Worm (Caenorhabditis elegans) whole organism, young adult: ENCODE measurements around the gene F31D4.2.

Source experiments
- B0035.1 ChIP-seq: sonication (generic microtip); optimal IDR thresholded peaks from 2 replicates; lab custom pipeline; 2016; ENCODE audit warnings: missing genetic modification characterization, mild to moderate bottlenecking, missing compliant biosample characterization, missing genotype, missing genetic modification reagents
- B0261.1 ChIP-seq: sonication (generic microtip); optimal IDR thresholded peaks from 2 replicates; lab custom pipeline; 2016; ENCODE audit warnings: mild to moderate bottlenecking, missing genetic modification characterization, moderate library complexity, missing compliant biosample characterization
- B0336.3 ChIP-seq: fragments of 200-800 bp; sonication (Bioruptor generic); IDR thresholded peaks from 2 replicates; pipeline ENCODE4 v1.3.6; 2022; ENCODE audit warnings: missing genetic modification characterization, missing compliant biosample characterization
- D2030.7 ChIP-seq: fragments of 200-800 bp; sonication (Bioruptor generic); IDR thresholded peaks from 2 replicates; pipeline ENCODE4 v1.3.6; 2022; ENCODE audit warnings: missing genetic modification reagents, missing genetic modification characterization, missing compliant biosample characterization
- F10E7.11 ChIP-seq: sonication (generic microtip); optimal IDR thresholded peaks from 2 replicates; lab custom pipeline; 2017; ENCODE audit warnings: mild to moderate bottlenecking, missing genetic modification characterization, moderate library complexity, missing compliant biosample characterization
- F37B4.10 ChIP-seq: fragments of 200-800 bp; sonication (Bioruptor generic); IDR thresholded peaks from 2 replicates; pipeline ENCODE4 v1.3.6; 2022; ENCODE audit warnings: missing genetic modification characterization, missing compliant biosample characterization
- F49E8.2 ChIP-seq: sonication (generic microtip); optimal IDR thresholded peaks from 3 replicates; lab custom pipeline; 2017; ENCODE audit warnings: missing genetic modification characterization, mild to moderate bottlenecking, missing compliant biosample characterization, antibody characterized with exemption, moderate library complexity; ENCODE audit not compliant: insufficient read depth
- F52B5.7 ChIP-seq: sonication (generic microtip); optimal IDR thresholded peaks from 2 replicates; lab custom pipeline; 2016; ENCODE audit warnings: mild to moderate bottlenecking, missing genetic modification characterization, missing compliant biosample characterization
- F55B11.4 ChIP-seq: sonication (generic microtip); optimal IDR thresholded peaks from 2 replicates; lab custom pipeline; 2016; ENCODE audit warnings: missing compliant biosample characterization, missing genetic modification characterization, borderline replicate concordance; ENCODE audit not compliant: insufficient read depth
- T07F8.4 ChIP-seq: sonication (generic microtip); optimal IDR thresholded peaks from 2 replicates; lab custom pipeline; 2016; ENCODE audit warnings: mild to moderate bottlenecking, missing genetic modification characterization, moderate library complexity, missing compliant biosample characterization
- Y53G8AR.9 ChIP-seq: fragments of 200-800 bp; sonication (Bioruptor generic); conservative IDR thresholded peaks from 2 replicates; pipeline ENCODE4 v1.3.6; 2022; ENCODE audit warnings: missing genetic modification reagents, missing genetic modification characterization, missing compliant biosample characterization
- Y67H2A.10 ChIP-seq: fragments of 200-800 bp; sonication (Bioruptor generic); conservative IDR thresholded peaks from 2 replicates; pipeline ENCODE4 v1.3.6; 2022; ENCODE audit warnings: missing genetic modification reagents, missing genetic modification characterization, missing compliant biosample characterization
- akir-1 ChIP-seq: fragments of 200-800 bp; sonication (Bioruptor generic); optimal IDR thresholded peaks from 2 replicates; lab custom pipeline; 2018; ENCODE audit warnings: mild to moderate bottlenecking, missing genetic modification characterization, moderate library complexity, missing compliant biosample characterization
- ama-1 ChIP-seq, 3 experiments: fragments of 150-350 bp in 1 of 3; sonication (generic microtip) in 2 of 3; optimal IDR thresholded peaks; 2 replicates each; lab custom pipeline; 2014 to 2018; ENCODE audit warnings: missing biosample characterization in 2 of 3, missing genetic modification characterization in 2 of 3, missing genetic modification reagents in 2 of 3
- attf-5 ChIP-seq: fragments of 200-800 bp; sonication (Bioruptor generic); optimal IDR thresholded peaks from 2 replicates; lab custom pipeline; 2018; ENCODE audit warnings: mild to moderate bottlenecking, missing genetic modification characterization, missing compliant biosample characterization
- ceh-100 ChIP-seq: fragments of 200-800 bp; sonication (Bioruptor generic); IDR thresholded peaks from 2 replicates; pipeline ENCODE4 v1.3.6; 2022; ENCODE audit warnings: missing genetic modification reagents, missing genetic modification characterization, missing compliant biosample characterization
- ceh-27 ChIP-seq: fragments of 200-800 bp; sonication (Bioruptor generic); optimal IDR thresholded peaks from 2 replicates; lab custom pipeline; 2018; ENCODE audit warnings: mild to moderate bottlenecking, missing genetic modification characterization, moderate library complexity, missing compliant biosample characterization
- ceh-58 ChIP-seq: fragments of 200-800 bp; sonication (Bioruptor generic); IDR thresholded peaks from 2 replicates; pipeline ENCODE4 v1.3.6; 2022; ENCODE audit warnings: missing genetic modification characterization, missing compliant biosample characterization
- ceh-79 ChIP-seq: sonication (generic microtip); optimal IDR thresholded peaks from 2 replicates; lab custom pipeline; 2017; ENCODE audit warnings: mild to moderate bottlenecking, missing genetic modification characterization, missing compliant biosample characterization
- chd-7 ChIP-seq: sonication (generic microtip); optimal IDR thresholded peaks from 2 replicates; lab custom pipeline; 2016; ENCODE audit warnings: mild to moderate bottlenecking, missing genetic modification characterization, moderate library complexity, missing compliant biosample characterization
- die-1 ChIP-seq: sonication (generic microtip); optimal IDR thresholded peaks from 2 replicates; lab custom pipeline; 2016; ENCODE audit warnings: missing genotype, mild to moderate bottlenecking, missing genetic modification characterization, missing compliant biosample characterization
- dox-1 ChIP-seq: fragments of 200-800 bp; sonication (Bioruptor generic); IDR thresholded peaks from 2 replicates; pipeline ENCODE4 v1.3.6; 2022; ENCODE audit warnings: missing genetic modification reagents, missing genetic modification characterization, missing compliant biosample characterization
- efl-1 ChIP-seq: fragments of 150-350 bp; optimal IDR thresholded peaks from 2 replicates; lab custom pipeline; 2014; ENCODE audit warnings: missing biosample characterization, missing genetic modification reagents, missing genetic modification characterization
- egl-18 ChIP-seq: fragments of 200-800 bp; sonication (Bioruptor generic); IDR thresholded peaks from 2 replicates; pipeline ENCODE4 v1.3.6; 2022; ENCODE audit warnings: missing genetic modification reagents, missing genetic modification characterization, missing compliant biosample characterization
- egl-44 ChIP-seq: fragments of 200-800 bp; sonication (Bioruptor generic); IDR thresholded peaks from 2 replicates; pipeline ENCODE4 v1.3.6; 2022; ENCODE audit warnings: missing genetic modification reagents, missing genetic modification characterization, missing compliant biosample characterization
- fkh-3 ChIP-seq: sonication (generic microtip); optimal IDR thresholded peaks from 2 replicates; lab custom pipeline; 2016; ENCODE audit warnings: mild to moderate bottlenecking, missing genetic modification characterization, missing compliant biosample characterization
- hlh-26 ChIP-seq: fragments of 200-800 bp; sonication (Bioruptor generic); conservative IDR thresholded peaks from 2 replicates; pipeline ENCODE4 v1.3.6; 2022; ENCODE audit warnings: missing genetic modification reagents, missing genetic modification characterization, missing compliant biosample characterization
- hrde-1 ChIP-seq: sonication (generic microtip); optimal IDR thresholded peaks from 2 replicates; lab custom pipeline; 2016; ENCODE audit warnings: missing genetic modification characterization, mild to moderate bottlenecking, missing compliant biosample characterization, moderate library complexity, missing genotype, missing genetic modification reagents, borderline replicate concordance
- hsf-1 ChIP-seq: fragments of 200-800 bp; sonication (Bioruptor generic); IDR thresholded peaks from 2 replicates; pipeline ENCODE4 v1.3.6; 2022; ENCODE audit warnings: missing genetic modification reagents, missing genetic modification characterization, missing compliant biosample characterization
- lin-40 ChIP-seq: sonication (generic microtip); optimal IDR thresholded peaks from 2 replicates; lab custom pipeline; 2016; ENCODE audit warnings: missing genetic modification characterization, mild to moderate bottlenecking, missing compliant biosample characterization, missing genotype, missing genetic modification reagents
- lsl-1 ChIP-seq: fragments of 200-800 bp; sonication (Bioruptor generic); optimal IDR thresholded peaks from 2 replicates; lab custom pipeline; 2018; ENCODE audit warnings: mild to moderate bottlenecking, missing genetic modification characterization, moderate library complexity, missing compliant biosample characterization
- lsy-27 ChIP-seq: sonication (generic microtip); optimal IDR thresholded peaks from 2 replicates; lab custom pipeline; 2017; ENCODE audit warnings: missing genetic modification characterization, mild to moderate bottlenecking, missing compliant biosample characterization, antibody characterized with exemption, missing genotype, borderline replicate concordance; ENCODE audit not compliant: insufficient read depth
- mel-28 ChIP-seq: sonication (generic microtip); optimal IDR thresholded peaks from 2 replicates; lab custom pipeline; 2016; ENCODE audit warnings: borderline replicate concordance, mild to moderate bottlenecking, missing genetic modification characterization, missing compliant biosample characterization
- mes-4 ChIP-seq: sonication (generic microtip); optimal IDR thresholded peaks from 2 replicates; lab custom pipeline; 2016; ENCODE audit warnings: missing genotype, missing genetic modification characterization, missing compliant biosample characterization
- nfyb-1 ChIP-seq: fragments of 200-800 bp; sonication (Bioruptor generic); IDR thresholded peaks from 2 replicates; pipeline ENCODE4 v1.3.6; 2022; ENCODE audit warnings: missing genetic modification reagents, missing genetic modification characterization, missing compliant biosample characterization
- nhr-120 ChIP-seq: fragments of 200-800 bp; sonication (Bioruptor generic); IDR thresholded peaks from 2 replicates; pipeline ENCODE4 v1.3.6; 2022; ENCODE audit warnings: missing genetic modification characterization, missing compliant biosample characterization
- pbrm-1 ChIP-seq: fragments of 200-800 bp; sonication (Bioruptor generic); IDR thresholded peaks from 2 replicates; pipeline ENCODE4 v1.3.6; 2022; ENCODE audit warnings: missing genetic modification reagents, missing genetic modification characterization, missing compliant biosample characterization
- pha-4 ChIP-seq: fragments of 150-350 bp; sonication (generic microtip); optimal IDR thresholded peaks from 2 replicates; lab custom pipeline; 2014; ENCODE audit warnings: missing biosample characterization, missing genetic modification reagents, missing genetic modification characterization
- rcor-1 ChIP-seq: fragments of 200-800 bp; sonication (Bioruptor generic); IDR thresholded peaks from 2 replicates; pipeline ENCODE4 v1.3.6; 2022; ENCODE audit warnings: missing genetic modification reagents, missing genetic modification characterization, missing compliant biosample characterization
- repo-1 ChIP-seq: sonication (generic microtip); optimal IDR thresholded peaks from 2 replicates; lab custom pipeline; 2017; ENCODE audit warnings: mild to moderate bottlenecking, missing genetic modification characterization, missing compliant biosample characterization
- sdz-38 ChIP-seq: sonication (generic microtip); optimal IDR thresholded peaks from 2 replicates; lab custom pipeline; 2016; ENCODE audit warnings: missing genotype, missing genetic modification characterization, missing compliant biosample characterization
- snpc-1.3 ChIP-seq: sonication (generic microtip); optimal IDR thresholded peaks from 2 replicates; lab custom pipeline; 2017; ENCODE audit warnings: missing genetic modification characterization, mild to moderate bottlenecking, missing compliant biosample characterization, antibody characterized with exemption, moderate library complexity, missing genotype, missing genetic modification reagents; ENCODE audit not compliant: insufficient read depth
- snpc-3.4 ChIP-seq: sonication (generic microtip); optimal IDR thresholded peaks from 2 replicates; lab custom pipeline; 2017; ENCODE audit warnings: missing genetic modification characterization, mild to moderate bottlenecking, missing compliant biosample characterization, antibody characterized with exemption, moderate library complexity, missing genotype, missing genetic modification reagents
- xnd-1 ChIP-seq: sonication (generic microtip); optimal IDR thresholded peaks from 2 replicates; lab custom pipeline; 2016; ENCODE audit warnings: missing genotype, missing genetic modification reagents, missing genetic modification characterization, missing compliant biosample characterization
- zim-3 ChIP-seq: sonication (generic microtip); optimal IDR thresholded peaks from 2 replicates; lab custom pipeline; 2017; ENCODE audit warnings: mild to moderate bottlenecking, missing genetic modification characterization, moderate library complexity, missing compliant biosample characterization
- ztf-25 ChIP-seq: fragments of 200-800 bp; sonication (Bioruptor generic); IDR thresholded peaks from 2 replicates; pipeline ENCODE4 v1.3.6; 2022; ENCODE audit warnings: missing genetic modification reagents, missing genetic modification characterization, missing compliant biosample characterization
- ztf-26 ChIP-seq: sonication (generic microtip); optimal IDR thresholded peaks from 2 replicates; lab custom pipeline; 2017; ENCODE audit warnings: missing genetic modification characterization, missing compliant biosample characterization

The F31D4.2 gene

ce11 chrV:20847743-20848229, 2.4 kb upstream of the F31D4.2 start (continued):
- TF ChIP-seq pha-4 (tag; lab: Kevin White, UChicago): no peak
- TF ChIP-seq lsl-1 (GFP tag; lab: Kevin White, UChicago): peak; percentile 22
- peak; percentile 20; the same call in 1 of the 2 replicates for TF ChIP-seq rcor-1 (GFP tag; lab: Robert Waterston, UW)
- no peak for TF ChIP-seq F55B11.4 (tag; lab: Kevin White, UChicago)
- no peak for TF ChIP-seq B0261.1 (tag; lab: Kevin White, UChicago)
- TF ChIP-seq ztf-25: no peak
- TF ChIP-seq nfyb-1: peak; percentile 70
- TF ChIP-seq lsy-27 (tag; lab: Kevin White, UChicago): no peak
- no peak for TF ChIP-seq akir-1
- TF ChIP-seq chd-7: peak; percentile 76
- peak; percentile 77 for TF ChIP-seq F49E8.2 (tag; lab: Kevin White, UChicago)
- peak; percentile 50; the same call in 1 of the 2 replicates for TF ChIP-seq pbrm-1
- TF ChIP-seq Y67H2A.10 (GFP tag; lab: Robert Waterston, UW): no peak
- no peak for TF ChIP-seq attf-5 (GFP tag; lab: Kevin White, UChicago)
- peak; percentile 8 for TF ChIP-seq xnd-1
- TF ChIP-seq repo-1 (tag; lab: Kevin White, UChicago): peak; percentile 68
- peak; percentile 33 for TF ChIP-seq ztf-26 (tag; lab: Kevin White, UChicago)
- peak; percentile 38 for TF ChIP-seq die-1 (tag; lab: Kevin White, UChicago)
- no peak for TF ChIP-seq mes-4 (tag; lab: Kevin White, UChicago)
- TF ChIP-seq Y53G8AR.9 (GFP tag; lab: Robert Waterston, UW): peak; percentile 84
- peak; percentile 51 for TF ChIP-seq T07F8.4 (tag; lab: Kevin White, UChicago)
- no peak for TF ChIP-seq egl-44 (GFP tag; lab: Robert Waterston, UW)
- TF ChIP-seq snpc-3.4 (tag; lab: Kevin White, UChicago): peak; percentile 67
- no peak for TF ChIP-seq ceh-27 (GFP tag; lab: Kevin White, UChicago)
- TF ChIP-seq F10E7.11 (tag; lab: Kevin White, UChicago): peak; percentile 45
- peak; percentile 73 for TF ChIP-seq hsf-1 (GFP tag; lab: Robert Waterston, UW)
- peak; percentile 53 for TF ChIP-seq F52B5.7 (tag; lab: Kevin White, UChicago)
- peak; percentile 37; the same call in 1 of the 2 replicates for TF ChIP-seq dox-1 (GFP tag; lab: Robert Waterston, UW)
- peak; percentile 1 for TF ChIP-seq fkh-3
- no peak for TF ChIP-seq ceh-58 (GFP tag; lab: Robert Waterston, UW)
- peak; percentile 14 for TF ChIP-seq lin-40 (tag; lab: Kevin White, UChicago)
- peak; percentile 82 for TF ChIP-seq B0336.3 (GFP tag; lab: Robert Waterston, UW)
- peak; percentile 55; the same call in 1 of the 2 replicates for TF ChIP-seq D2030.7
- no peak for TF ChIP-seq B0035.1 (tag; lab: Kevin White, UChicago)
- TF ChIP-seq efl-1 (GFP tag; lab: Kevin White, UChicago): no peak

- peak; percentile 58; the same call in 1 of the 2 replicates for TF ChIP-seq hsf-1 (GFP tag; lab: Robert Waterston, UW)
- TF ChIP-seq hlh-26 (GFP tag; lab: Robert Waterston, UW): no peak
- no peak for TF ChIP-seq hrde-1
- no peak for TF ChIP-seq F37B4.10 (GFP tag; lab: Robert Waterston, UW)
- TF ChIP-seq nhr-120: no peak
- peak; percentile 18 for TF ChIP-seq zim-3 (tag; lab: Kevin White, UChicago)
- no peak for TF ChIP-seq ama-1 (optimal IDR thresholded peaks at IDR 0.05; lab: Kevin White, UChicago)
- TF ChIP-seq ama-1 (GFP tag; optimal IDR thresholded peaks at IDR 0.05; lab: Kevin White, UChicago): peak in 1 of 2 experiments; percentile 47
- no peak for TF ChIP-seq attf-5 (GFP tag; lab: Kevin White, UChicago)
- TF ChIP-seq egl-18 (GFP tag; lab: Robert Waterston, UW): no peak
- no peak for TF ChIP-seq die-1 (tag; lab: Kevin White, UChicago)
- no peak for TF ChIP-seq sdz-38
- TF ChIP-seq ceh-79 (tag; lab: Kevin White, UChicago): no peak
- TF ChIP-seq ceh-100 (GFP tag; lab: Robert Waterston, UW): no peak
- TF ChIP-seq nfyb-1: no peak
- no peak for TF ChIP-seq egl-44 (GFP tag; lab: Robert Waterston, UW)
- TF ChIP-seq mel-28 (tag; lab: Kevin White, UChicago): no peak
- no peak for TF ChIP-seq snpc-1.3 (tag; lab: Kevin White, UChicago)
- no peak for TF ChIP-seq ztf-26 (tag; lab: Kevin White, UChicago)
These were observed 3.9 kb downstream of the F31D4.2 start for ce11 chrV:20841484-20841883.
